Worm (Caenorhabditis elegans): Measurements from ENCODE around the gene Y71H2B.8.

DNA sequence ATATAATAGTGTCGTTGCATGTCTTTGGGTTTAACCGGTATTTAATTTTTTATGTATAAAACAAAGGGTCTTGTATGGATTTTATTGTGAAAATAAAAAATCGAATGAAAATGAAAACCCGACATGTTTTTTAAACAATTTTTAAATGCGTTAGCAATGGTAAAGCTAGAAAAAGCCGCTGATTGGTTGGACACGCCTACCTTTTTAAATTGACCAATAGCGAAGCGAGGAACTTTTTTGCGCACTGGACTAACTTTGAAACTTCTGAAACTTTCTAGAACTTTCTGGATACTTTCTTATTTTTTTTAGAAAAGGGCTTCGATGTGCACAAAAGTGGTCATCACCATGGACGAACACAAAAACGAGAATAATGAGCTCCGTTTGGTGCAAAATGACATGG lies 32.8 kb upstream of the Y71H2B.8 start:
- no peak for TF ChIP-seq ama-1 (optimal IDR thresholded peaks at IDR 0.05)
- TF ChIP-seq lin-13 (GFP tag; optimal IDR thresholded peaks at IDR 0.05): no peak
- no peak for TF ChIP-seq blmp-1 (tag; optimal IDR thresholded peaks at IDR 0.05; ENCODE audit: insufficient read depth)
- no peak for TF ChIP-seq zag-1 (tag; optimal IDR thresholded peaks at IDR 0.05)
- no peak for TF ChIP-seq mab-5 (tag; optimal IDR thresholded peaks at IDR 0.05)
- TF ChIP-seq nhr-12 (tag; optimal IDR thresholded peaks at IDR 0.05): no peak
- TF ChIP-seq crh-2 (tag; optimal IDR thresholded peaks at IDR 0.05): no peak
- TF ChIP-seq egl-27 (tag; optimal IDR thresholded peaks at IDR 0.05): no peak
- TF ChIP-seq nhr-129 (tag; optimal IDR thresholded peaks at IDR 0.05): no peak
